Worm (Caenorhabditis elegans): ENCODE measurements around the gene K01A12.3.

Gene K01A12.3

DNA sequence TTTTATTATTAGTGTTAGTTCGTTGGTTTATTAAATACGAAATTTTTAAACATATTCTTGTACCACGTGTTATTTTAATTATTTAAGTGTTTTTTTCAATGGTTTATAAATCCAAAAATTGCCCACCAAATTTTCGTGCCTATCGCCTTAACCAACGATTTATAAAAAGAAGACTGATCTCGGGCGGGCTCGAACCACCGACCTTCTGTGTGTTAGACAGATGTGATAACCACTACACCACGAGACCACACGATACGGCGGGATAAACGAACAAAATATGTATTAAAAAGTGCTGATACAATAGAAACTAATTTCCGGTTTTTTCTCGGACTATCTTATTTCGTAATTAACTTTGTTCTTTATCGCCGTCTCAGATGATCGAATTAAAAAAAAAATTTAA is 25.5 kb upstream of the K01A12.3 start (continued):
- TF ChIP-seq lin-54 (GFP tag; optimal IDR thresholded peaks at IDR 0.05) (no peak), lin-35 (GFP tag; optimal IDR thresholded peaks at IDR 0.05) (peak in 1 of 3 experiments; percentile 23), zfh-2 (GFP tag; conservative IDR thresholded peaks at IDR 0.05) (no peak), tlf-1 (GFP tag; optimal IDR thresholded peaks at IDR 0.05) (no peak), ZK185.1 (tag; optimal IDR thresholded peaks at IDR 0.05; ENCODE audit: poor library complexity, severe bottlenecking) (peak; percentile 39), atf-7 (tag; optimal IDR thresholded peaks at IDR 0.05) (no peak), F23B12.7 (tag; optimal IDR thresholded peaks at IDR 0.05; ENCODE audit: insufficient read depth) (no peak), madf-10 (tag; optimal IDR thresholded peaks at IDR 0.05) (peak; percentile 43), Y95B8A.8 (GFP tag; IDR thresholded peaks at IDR 0.05) (no peak), fkh-3 (tag; optimal IDR thresholded peaks at IDR 0.05) (no peak), lir-1 (GFP tag; conservative IDR thresholded peaks at IDR 0.05) (no peak), hmg-20 (GFP tag; IDR thresholded peaks at IDR 0.05) (peak; percentile 56; the same call in 1 of the 2 replicates), nfyb-1 (GFP tag; IDR thresholded peaks at IDR 0.05) (peak; percentile 68; the same call in 1 of the 2 replicates), nhr-179 (tag; optimal IDR thresholded peaks at IDR 0.05) (no peak), chd-7 (tag; optimal IDR thresholded peaks at IDR 0.05) (peak; percentile 24), madf-3 (GFP tag; IDR thresholded peaks at IDR 0.05) (no peak), ekl-4 (GFP tag; IDR thresholded peaks at IDR 0.05) (no peak), xnd-1 (tag; optimal IDR thresholded peaks at IDR 0.05) (no peak), attf-6 (GFP tag; IDR thresholded peaks at IDR 0.05) (peak; percentile 72; the same call in 1 of the 2 replicates), snpc-1.3 (tag; optimal IDR thresholded peaks at IDR 0.05; ENCODE audit: insufficient read depth) (peak; percentile 72), hsf-1 (GFP tag; IDR thresholded peaks at IDR 0.05) (no peak), Y79H2A.3 (GFP tag; conservative IDR thresholded peaks at IDR 0.05) (no peak), rec-8 (tag; optimal IDR thresholded peaks at IDR 0.05) (peak; percentile 36 to 48), snpc-4 (GFP tag; optimal IDR thresholded peaks at IDR 0.05) (peak; percentile 77), snpc-4 (tag; optimal IDR thresholded peaks at IDR 0.05) (peak in 2 of 4 experiments; percentile 25 to 76), mxl-1 (tag; optimal IDR thresholded peaks at IDR 0.05) (peak; percentile 3), ceh-91 (GFP tag; IDR thresholded peaks at IDR 0.05) (no peak), mel-28 (tag; optimal IDR thresholded peaks at IDR 0.05; ENCODE audit: borderline replicate concordance) (no peak), egl-44 (GFP tag; IDR thresholded peaks at IDR 0.05) (0 out of 2 replicates have a peak, but pooled peaks have one; percentile 55), dpff-1 (tag; optimal IDR thresholded peaks at IDR 0.05) (no peak), K11D2.4 (GFP tag; IDR thresholded peaks at IDR 0.05) (no peak), ztf-22 (GFP tag; optimal IDR thresholded peaks at IDR 0.05) (peak; percentile 18), hlh-12 (tag; optimal IDR thresholded peaks at IDR 0.05) (peak; percentile 17), egl-18 (GFP tag; IDR thresholded peaks at IDR 0.05) (no peak), mes-4 (tag; optimal IDR thresholded peaks at IDR 0.05) (peak; percentile 10), ztf-26 (tag; optimal IDR thresholded peaks at IDR 0.05) (no peak), efl-1 (GFP tag; optimal IDR thresholded peaks at IDR 0.05) (peak; percentile 13), ztf-6 (GFP tag; IDR thresholded peaks at IDR 0.05) (no peak), ama-1 (optimal IDR thresholded peaks at IDR 0.05) (no peak), ama-1 (GFP tag; optimal IDR thresholded peaks at IDR 0.05) (peak; percentile 7 to 68), F55B11.4 (tag; optimal IDR thresholded peaks at IDR 0.05; ENCODE audit: borderline replicate concordance, insufficient read depth) (no peak), snpc-1.1 (tag; optimal IDR thresholded peaks at IDR 0.05; ENCODE audit: insufficient read depth) (no peak), snpc-3.4 (tag; optimal IDR thresholded peaks at IDR 0.05) (peak; percentile 57), F57A8.1 (GFP tag; optimal IDR thresholded peaks at IDR 0.05) (no peak), T26A5.8 (tag; optimal IDR thresholded peaks at IDR 0.05) (peak; percentile 50), B0019.2 (GFP tag; conservative IDR thresholded peaks at IDR 0.05) (no peak), tbp1 (GFP tag; optimal IDR thresholded peaks at IDR 0.05) (peak; percentile 89), F37B4.10 (GFP tag; IDR thresholded peaks at IDR 0.05) (no peak)

Data from whole organism, young adult.